Worm (Caenorhabditis elegans): ENCODE data around the gene dcs-1.

The dcs-1 gene

DNA sequence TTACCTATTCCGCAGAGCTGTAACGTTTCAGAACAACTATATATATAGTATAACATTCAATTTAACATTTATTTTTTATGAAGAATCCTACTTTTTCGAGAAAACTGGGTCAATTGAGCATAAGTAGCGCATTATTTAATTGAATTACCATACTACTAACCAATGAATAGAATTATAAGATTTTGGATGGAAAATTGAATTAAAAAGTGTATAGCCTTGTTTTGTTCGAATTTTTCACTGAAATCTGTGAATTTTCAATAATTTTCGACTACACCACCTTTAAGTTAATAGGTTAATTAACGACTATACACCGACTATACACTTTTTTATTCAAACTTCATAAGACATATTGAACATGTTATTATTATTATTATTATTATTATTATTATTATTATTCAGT, 3.4 kb upstream of the dcs-1 start:
- TF ChIP-seq fkh-4 (tag; optimal IDR thresholded peaks at IDR 0.05; ENCODE audit: borderline replicate concordance) (no peak), ceh-8 (GFP tag; optimal IDR thresholded peaks at IDR 0.05) (peak; percentile 90)

DNA sequence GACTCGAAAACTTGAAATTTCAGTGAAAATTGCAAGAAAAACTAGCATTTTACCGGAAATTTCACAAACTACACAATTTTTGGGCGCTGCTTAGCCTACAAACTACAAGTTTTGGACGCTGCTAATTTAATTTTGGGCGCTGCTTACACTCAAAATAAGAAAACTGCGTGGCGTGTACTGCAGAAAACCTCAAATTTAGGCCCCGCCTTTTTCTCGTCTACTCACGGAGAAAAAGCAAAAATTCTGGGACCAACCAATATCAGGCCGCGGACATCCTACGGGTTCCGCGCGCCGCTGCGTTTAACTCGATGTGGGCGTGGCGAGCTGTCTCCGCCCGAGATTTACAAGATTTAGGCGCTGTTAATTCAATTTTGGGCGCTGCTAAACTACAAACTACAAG, 2.2 kb downstream of the dcs-1 start:
- TF ChIP-seq rnt-1 (tag; optimal IDR thresholded peaks at IDR 0.05) = peak; percentile 35

DNA sequence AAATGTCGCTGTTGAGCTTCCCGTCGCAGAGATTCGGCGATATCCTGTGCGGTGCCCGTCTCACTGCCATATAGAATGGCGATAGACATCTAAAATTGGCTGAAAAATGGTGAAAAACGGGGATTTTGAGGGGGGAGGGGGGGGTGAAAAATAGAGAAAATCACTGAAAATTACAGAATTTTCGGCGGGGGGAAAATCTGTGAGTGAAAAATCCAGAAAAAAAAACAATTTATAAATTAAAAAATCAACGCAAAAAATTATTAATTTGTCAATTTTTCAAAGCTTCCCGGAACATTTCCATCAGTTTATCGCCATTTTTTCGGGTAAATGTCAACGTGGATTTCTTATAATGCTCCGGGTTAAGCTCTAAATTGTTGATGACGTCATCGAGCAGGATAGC, 2.9 kb downstream of the dcs-1 start, which contains the start of gene fre-1:
Gene fre-1, minus strand, starts transcription at position 101 of the 400 bp plus-strand sequence.
- TF ChIP-seq isw-1 (GFP tag; IDR thresholded peaks at IDR 0.05) (no peak), snpc-4 (tag; optimal IDR thresholded peaks at IDR 0.05) (no peak), ztf-4 (tag; optimal IDR thresholded peaks at IDR 0.05) (no peak), zip-4 (GFP tag; optimal IDR thresholded peaks at IDR 0.05) (no peak), skn-1 (tag; optimal IDR thresholded peaks at IDR 0.05) (no peak), alr-1 (tag; optimal IDR thresholded peaks at IDR 0.05; ENCODE audit: borderline replicate concordance) (no peak), tbx-2 (tag; optimal IDR thresholded peaks at IDR 0.05) (no peak), Y116A8C.19 (tag; optimal IDR thresholded peaks at IDR 0.05; ENCODE audit: borderline replicate concordance) (no peak), fos-1 (tag; optimal IDR thresholded peaks at IDR 0.05) (no peak), pqm-1 (tag; optimal IDR thresholded peaks at IDR 0.05) (no peak), mdl-1 (tag; optimal IDR thresholded peaks at IDR 0.05) (no peak), ceh-82 (tag; optimal IDR thresholded peaks at IDR 0.05) (no peak), ama-1 (optimal IDR thresholded peaks at IDR 0.05) (no peak), hlh-17 (GFP tag; optimal IDR thresholded peaks at IDR 0.05; ENCODE audit: borderline replicate concordance) (no peak)

DNA sequence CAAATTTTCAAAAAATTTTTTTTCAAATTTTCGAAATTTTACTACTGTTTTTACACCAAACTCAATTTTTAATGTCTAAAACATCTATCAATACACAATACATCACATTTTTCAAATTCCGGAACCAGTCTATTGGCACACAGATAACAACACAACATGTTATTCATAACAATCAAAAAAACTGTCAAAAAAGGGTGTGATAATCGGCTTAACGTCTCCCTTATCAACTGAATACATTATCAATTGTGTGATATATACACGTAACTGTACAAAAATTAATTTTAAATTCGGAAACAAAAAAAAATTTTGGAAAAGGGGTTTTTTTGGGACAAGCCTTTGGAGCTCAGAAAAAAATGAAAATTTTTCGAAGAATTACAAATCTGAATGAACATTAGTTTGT, 16.2 kb downstream of the dcs-1 start:
- TF ChIP-seq vab-15 (tag; optimal IDR thresholded peaks at IDR 0.05) (no peak), jun-1 (tag; optimal IDR thresholded peaks at IDR 0.05) (no peak), lin-14 (GFP tag; optimal IDR thresholded peaks at IDR 0.05) (no peak), mef-2 (tag; optimal IDR thresholded peaks at IDR 0.05) (no peak), pag-3 (tag; optimal IDR thresholded peaks at IDR 0.05; ENCODE audit: borderline replicate concordance, insufficient read depth) (no peak), fkh-4 (tag; optimal IDR thresholded peaks at IDR 0.05; ENCODE audit: borderline replicate concordance) (no peak), efl-1 (optimal IDR thresholded peaks at IDR 0.05) (no peak), efl-1 (GFP tag; optimal IDR thresholded peaks at IDR 0.05 in 1 of 2) (no peak), nhr-12 (tag; optimal IDR thresholded peaks at IDR 0.05) (no peak), unc-30 (tag; optimal IDR thresholded peaks at IDR 0.05) (no peak), tlp-1 (tag; optimal IDR thresholded peaks at IDR 0.05) (no peak), F16B12.6 (tag; optimal IDR thresholded peaks at IDR 0.05) (no peak), unc-62 (GFP tag; optimal IDR thresholded peaks at IDR 0.05) (no peak), egl-13 (tag; optimal IDR thresholded peaks at IDR 0.05) (no peak), lsy-2 (tag; optimal IDR thresholded peaks at IDR 0.05) (no peak), lin-35 (GFP tag; optimal IDR thresholded peaks at IDR 0.05) (peak in 1 of 2 experiments; percentile 13), elt-2 (tag; optimal IDR thresholded peaks at IDR 0.05) (peak; percentile 53), mdl-1 (tag; optimal IDR thresholded peaks at IDR 0.05) (no peak)

DNA sequence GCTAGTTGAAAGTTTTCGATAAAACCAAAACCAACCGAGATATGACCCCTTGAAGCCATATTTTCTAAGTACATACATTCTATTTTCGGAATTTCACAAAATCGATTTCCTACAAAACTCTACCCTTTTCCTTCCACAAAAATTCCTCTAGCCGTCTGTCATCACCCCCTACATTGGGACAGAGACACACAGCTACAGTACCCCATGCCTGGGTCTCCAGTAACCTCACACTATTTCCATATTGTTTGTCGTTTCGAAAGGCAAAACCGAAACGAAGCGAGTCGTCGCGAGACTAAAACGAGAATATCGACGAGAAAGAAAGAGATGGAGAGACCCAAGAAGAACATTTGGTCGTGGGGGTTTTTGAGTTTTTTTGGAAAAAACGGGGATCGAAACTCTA, 22.2 kb downstream of the dcs-1 start:
- TF ChIP-seq mdl-1 (tag; optimal IDR thresholded peaks at IDR 0.05) (peak in 1 of 2 experiments; percentile 10), lsy-2 (tag; optimal IDR thresholded peaks at IDR 0.05) (peak; percentile 63 to 91), dsc-1 (tag; optimal IDR thresholded peaks at IDR 0.05) (no peak), elt-2 (tag; optimal IDR thresholded peaks at IDR 0.05) (no peak), swsn-7 (tag; optimal IDR thresholded peaks at IDR 0.05) (peak; percentile 4), lin-35 (GFP tag; optimal IDR thresholded peaks at IDR 0.05) (peak in 1 of 2 experiments; percentile 53), fkh-8 (tag; optimal IDR thresholded peaks at IDR 0.05) (no peak), fos-1 (tag; optimal IDR thresholded peaks at IDR 0.05) (no peak), snu-23 (GFP tag; optimal IDR thresholded peaks at IDR 0.05) (peak; percentile 51), blmp-1 (tag; optimal IDR thresholded peaks at IDR 0.05) (peak; percentile 6), skn-1 (tag; optimal IDR thresholded peaks at IDR 0.05) (peak; percentile 15), nhr-90 (tag; optimal IDR thresholded peaks at IDR 0.05; ENCODE audit: poor library complexity) (peak; percentile 1)

All from whole organism, L1 larva.